Fruit fly (Drosophila melanogaster): ENCODE data around the gene sog.
A peak's percentile ranks its signal among the peaks of the same experiment; 100 is the strongest.

sog gene

dm6 chrX:15599697-15600096 is 33.5 kb downstream of the sog start (continued):
- TF ChIP-seq seq (GFP tag; IDR thresholded peaks at IDR 0.05) (0 out of 2 replicates have a peak, but pooled peaks have one; percentile 21), CG15601 (tag; optimal IDR thresholded peaks at IDR 0.05) (peak; percentile 23), CG15011 (GFP tag; optimal IDR thresholded peaks at IDR 0.05) (no peak), tll (GFP tag; optimal IDR thresholded peaks at IDR 0.05) (no peak), scrt (GFP tag; optimal IDR thresholded peaks at IDR 0.05) (peak; percentile 37), CG43689 (GFP tag; IDR thresholded peaks at IDR 0.05) (no peak), lilli (GFP tag; optimal IDR thresholded peaks at IDR 0.05) (peak; percentile 54), toy (GFP tag; IDR thresholded peaks at IDR 0.05) (no peak), grau (tag; optimal IDR thresholded peaks at IDR 0.05) (peak; percentile 68), Vsx1 (GFP tag; optimal IDR thresholded peaks at IDR 0.05) (no peak), CG2199 (GFP tag; IDR thresholded peaks at IDR 0.05) (no peak), CG9437 (GFP tag; optimal IDR thresholded peaks at IDR 0.05) (no peak), CG18619 (GFP tag; optimal IDR thresholded peaks at IDR 0.05) (no peak), CG4730 (GFP tag; IDR thresholded peaks at IDR 0.05) (peak; percentile 55), CG10565 (GFP tag; optimal IDR thresholded peaks at IDR 0.05) (no peak), gcm2 (GFP tag; optimal IDR thresholded peaks at IDR 0.05) (no peak), dm (GFP tag; optimal IDR thresholded peaks at IDR 0.05) (no peak), CG11504 (tag; optimal IDR thresholded peaks at IDR 0.05) (peak; percentile 84), CG10979 (tag; optimal IDR thresholded peaks at IDR 0.05) (peak; percentile 38), Usf (GFP tag; optimal IDR thresholded peaks at IDR 0.05) (no peak), Blimp-1 (GFP tag; optimal IDR thresholded peaks at IDR 0.05) (peak; percentile 50), croc (GFP tag; conservative IDR thresholded peaks at IDR 0.05) (0 out of 3 replicates have a peak, but pooled peaks have one; percentile 14), CG10366 (GFP tag; IDR thresholded peaks at IDR 0.05) (peak; percentile 55), kah (GFP tag; optimal IDR thresholded peaks at IDR 0.05) (no peak), Oli (tag; optimal IDR thresholded peaks at IDR 0.05) (peak; percentile 67), CG2202 (tag; optimal IDR thresholded peaks at IDR 0.05) (no peak), CG1603 (tag; optimal IDR thresholded peaks at IDR 0.05) (peak; percentile 77), sr (GFP tag; IDR thresholded peaks at IDR 0.05) (no peak), gro (GFP tag; optimal IDR thresholded peaks at IDR 0.05) (peak; percentile 44), Lpt (GFP tag; optimal IDR thresholded peaks at IDR 0.05) (no peak), ERR (GFP tag; optimal IDR thresholded peaks at IDR 0.05) (no peak), pros (GFP tag; optimal IDR thresholded peaks at IDR 0.05) (no peak), chif (GFP tag; optimal IDR thresholded peaks at IDR 0.05) (peak; percentile 12 to 40), stc (GFP tag; IDR thresholded peaks at IDR 0.05) (peak; percentile 62), Lhr (GFP tag; optimal IDR thresholded peaks at IDR 0.05) (no peak), CG18599 (GFP tag; optimal IDR thresholded peaks at IDR 0.05) (peak; percentile 57), HmgD (GFP tag; optimal IDR thresholded peaks at IDR 0.05) (no peak), jigr1 (GFP tag; IDR thresholded peaks at IDR 0.05) (no peak), sqz (GFP tag; optimal IDR thresholded peaks at IDR 0.05) (no peak), CHES-1-like (GFP tag; optimal IDR thresholded peaks at IDR 0.05) (peak; percentile 12), NfI (GFP tag; optimal IDR thresholded peaks at IDR 0.05) (peak; percentile 45), Doc2 (GFP tag; IDR thresholded peaks at IDR 0.05) (no peak), CG7372 (GFP tag; IDR thresholded peaks at IDR 0.05) (peak; percentile 67; the same call in 1 of the 2 replicates), repo (GFP tag; optimal IDR thresholded peaks at IDR 0.05) (peak; percentile 47), CG15479 (GFP tag; optimal IDR thresholded peaks at IDR 0.05) (no peak), CG14710 (tag; optimal IDR thresholded peaks at IDR 0.05) (peak; percentile 0), Med (GFP tag) (peak; percentile 97), CG9727 (GFP tag; optimal IDR thresholded peaks at IDR 0.05) (no peak), CG8924 (tag; optimal IDR thresholded peaks at IDR 0.05) (peak; percentile 49), emc (GFP tag; optimal IDR thresholded peaks at IDR 0.05) (peak; percentile 17), CG3407 (GFP tag; optimal IDR thresholded peaks at IDR 0.05) (no peak)
